Fruit fly (Drosophila melanogaster) whole organism, adult: ENCODE data around the gene CG44838.

Experiments
- CG11617 ChIP-seq: fragments of 200-800 bp; sonication (Bioruptor generic); optimal IDR thresholded peaks from 2 replicates; lab custom pipeline; 2017; ENCODE audit warnings: mild to moderate bottlenecking, missing biosample characterization, missing genetic modification reagents, missing genetic modification characterization
- CG12768 ChIP-seq: fragments of 200-800 bp; sonication (Bioruptor generic); optimal IDR thresholded peaks from 2 replicates; lab custom pipeline; 2017; ENCODE audit warnings: missing biosample characterization, missing genetic modification characterization, mild to moderate bottlenecking, moderate library complexity, missing genetic modification reagents
- CG14711 ChIP-seq: fragments of 200-800 bp; sonication (Bioruptor generic); optimal IDR thresholded peaks from 2 replicates; lab custom pipeline; 2018; ENCODE audit warnings: missing biosample characterization, mild to moderate bottlenecking, missing genetic modification characterization, moderate library complexity
- CG1620 ChIP-seq: fragments of 200-800 bp; sonication (Bioruptor generic); optimal IDR thresholded peaks from 2 replicates; lab custom pipeline; 2016; ENCODE audit warnings: missing biosample characterization, missing genetic modification characterization
- CG33017 ChIP-seq: fragments of 200-800 bp; sonication (Bioruptor generic); optimal IDR thresholded peaks from 2 replicates; lab custom pipeline; 2018; ENCODE audit warnings: missing biosample characterization, mild to moderate bottlenecking, missing genetic modification characterization, moderate library complexity
- CG5204 ChIP-seq: fragments of 200-800 bp; sonication (Bioruptor generic); optimal IDR thresholded peaks from 2 replicates; lab custom pipeline; 2016; ENCODE audit warnings: missing biosample characterization, missing genetic modification characterization
- CG7045 ChIP-seq: fragments of 200-800 bp; sonication (Bioruptor generic); optimal IDR thresholded peaks from 2 replicates; lab custom pipeline; 2017; ENCODE audit warnings: missing biosample characterization, mild to moderate bottlenecking, missing genetic modification characterization
- CG7101 ChIP-seq: fragments of 200-800 bp; sonication (Bioruptor generic); optimal IDR thresholded peaks from 2 replicates; lab custom pipeline; 2018; ENCODE audit warnings: missing biosample characterization, mild to moderate bottlenecking, missing genetic modification characterization, moderate library complexity
- Clk ChIP-seq: fragments of 200-800 bp; sonication (Bioruptor generic); optimal IDR thresholded peaks from 2 replicates; lab custom pipeline; 2017; ENCODE audit warnings: missing biosample characterization, missing genetic modification characterization
- Crg-1 ChIP-seq: fragments of 200-800 bp; sonication (Bioruptor generic); optimal IDR thresholded peaks from 2 replicates; lab custom pipeline; 2016; ENCODE audit warnings: missing biosample characterization, missing genetic modification characterization
- Hr96 ChIP-seq: fragments of 200-800 bp; sonication (Bioruptor generic); optimal IDR thresholded peaks from 2 replicates; lab custom pipeline; 2016; ENCODE audit warnings: missing biosample characterization, missing genetic modification characterization
- Mnt ChIP-seq: fragments of 200-800 bp; sonication (Bioruptor generic); optimal IDR thresholded peaks from 2 replicates; lab custom pipeline; 2016; ENCODE audit warnings: missing biosample characterization, mild to moderate bottlenecking, missing genetic modification characterization
- bab1 ChIP-seq: fragments of 200-800 bp; sonication (Bioruptor generic); optimal IDR thresholded peaks from 3 replicates; lab custom pipeline; 2019; ENCODE audit warnings: missing biosample characterization, mild to moderate bottlenecking, missing genetic modification characterization, moderate library complexity
- cic ChIP-seq: fragments of 200-800 bp; sonication (Bioruptor generic); optimal IDR thresholded peaks from 2 replicates; lab custom pipeline; 2017; ENCODE audit warnings: missing biosample characterization, mild to moderate bottlenecking, missing genetic modification characterization, moderate library complexity
- cnc ChIP-seq, 2 experiments: fragments of >200 bp; optimal IDR thresholded peaks; 2 replicates each; lab custom pipeline; 2017
- kay ChIP-seq: fragments of 200-800 bp; sonication (Bioruptor generic); peaks from one replicate; lab custom pipeline; 2016; ENCODE audit warnings: missing biosample characterization, missing genetic modification characterization, borderline replicate concordance
- ovo ChIP-seq: fragments of 200-800 bp; sonication (Bioruptor generic); optimal IDR thresholded peaks from 2 replicates; lab custom pipeline; 2016; ENCODE audit warnings: missing biosample characterization, missing genetic modification characterization
- pad ChIP-seq: fragments of 200-800 bp; sonication (Bioruptor generic); optimal IDR thresholded peaks from 3 replicates; lab custom pipeline; 2017; ENCODE audit warnings: missing biosample characterization, missing genetic modification characterization, mild to moderate bottlenecking, moderate library complexity, missing genetic modification reagents
- tj ChIP-seq: fragments of 200-800 bp; sonication (Bioruptor generic); optimal IDR thresholded peaks from 3 replicates; lab custom pipeline; 2017; ENCODE audit warnings: missing biosample characterization, mild to moderate bottlenecking, missing genetic modification characterization, moderate library complexity
- toe ChIP-seq: fragments of 200-800 bp; sonication (Bioruptor generic); optimal IDR thresholded peaks from 2 replicates; lab custom pipeline; 2016; ENCODE audit warnings: missing biosample characterization, missing genetic modification characterization

CG44838 gene

DNA sequence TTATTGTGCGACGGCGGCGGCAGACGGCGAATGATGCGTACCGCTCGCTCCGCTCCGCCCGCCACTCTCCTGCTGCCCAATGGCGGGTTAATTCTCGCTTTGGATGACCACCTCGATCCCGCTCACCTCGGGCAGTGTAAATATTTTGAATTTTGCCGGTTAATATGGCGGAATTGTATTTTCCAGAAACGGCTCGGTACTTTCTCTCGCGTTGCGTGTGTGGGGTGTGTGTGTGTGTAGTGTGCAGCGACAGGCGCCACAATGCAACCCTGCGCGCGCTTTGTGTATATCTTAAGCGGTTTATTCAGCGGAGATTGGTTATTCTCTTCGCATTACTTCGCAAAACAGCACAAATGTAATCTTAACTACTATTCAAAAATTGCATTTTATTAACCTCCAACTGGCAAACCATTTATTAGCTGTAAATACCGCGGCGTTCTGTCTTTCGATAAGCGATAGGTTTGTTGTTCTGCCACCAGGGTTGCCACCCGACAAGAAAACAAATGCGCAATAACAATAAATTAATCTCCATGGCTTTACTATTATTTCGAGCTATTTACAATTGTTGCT, 4.9 kb upstream of the CG44838 start, which contains the start of the genes phol and CG3552:
Gene phol, minus strand, starts transcription at position 463 of the 570 bp plus-strand sequence.
Gene CG3552, plus strand, starts transcription at position 500 of the 570 bp plus-strand sequence.
- no peak for TF ChIP-seq CG7101 (tag; lab: Kevin White, UChicago)
- peak; percentile 90 for TF ChIP-seq CG14711 (tag; lab: Kevin White, UChicago)
- TF ChIP-seq CG7045 (GFP tag; lab: Kevin White, UChicago) = no peak
- TF ChIP-seq CG12768 (GFP tag; lab: Kevin White, UChicago) = no peak
- no peak for TF ChIP-seq kay (GFP tag; lab: Kevin White, UChicago)
- TF ChIP-seq pad (GFP tag; lab: Kevin White, UChicago) = peak; percentile 8
- TF ChIP-seq Crg-1 = no peak
- TF ChIP-seq bab1 (GFP tag; lab: Kevin White, UChicago) = peak; percentile 0
- no peak for TF ChIP-seq CG5204 (GFP tag; lab: Kevin White, UChicago)
- TF ChIP-seq toe (GFP tag; lab: Kevin White, UChicago) = peak; percentile 33
- TF ChIP-seq cnc (optimal IDR thresholded peaks at IDR 0.05; lab: Kevin White, UChicago) = no peak
- TF ChIP-seq Hr96 (GFP tag; lab: Kevin White, UChicago) = no peak
- no peak for TF ChIP-seq ovo (GFP tag; lab: Kevin White, UChicago)
- TF ChIP-seq CG1620 (GFP tag; lab: Kevin White, UChicago) = no peak
- TF ChIP-seq Mnt (GFP tag; lab: Kevin White, UChicago) = peak; percentile 6
- peak; percentile 56 for TF ChIP-seq CG11617 (GFP tag; lab: Kevin White, UChicago)
- TF ChIP-seq Clk = no peak
- TF ChIP-seq tj (GFP tag; lab: Kevin White, UChicago) = peak; percentile 26
- no peak for TF ChIP-seq CG33017
- no peak for TF ChIP-seq cic (GFP tag; lab: Kevin White, UChicago)

DNA sequence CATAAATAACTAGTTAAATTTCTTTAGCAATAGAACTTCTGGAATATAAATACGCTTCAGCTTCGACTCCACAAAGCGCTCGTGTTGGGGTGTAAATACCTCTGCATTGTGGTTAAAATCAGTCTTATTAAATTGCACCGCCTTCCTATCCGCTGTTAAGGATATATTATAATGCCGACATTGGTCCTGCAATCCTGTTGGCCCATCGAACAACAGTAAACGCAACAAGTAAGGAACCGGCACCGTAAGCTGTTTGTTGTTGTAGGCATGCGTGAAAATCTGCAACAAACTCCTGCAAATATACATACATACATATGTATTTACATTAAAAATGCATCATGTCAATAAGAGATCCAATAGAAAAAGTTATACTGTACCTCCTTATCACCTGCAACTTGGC, 4.5 kb upstream of the CG44838 start:
- no peak for TF ChIP-seq CG1620 (GFP tag; lab: Kevin White, UChicago)

DNA sequence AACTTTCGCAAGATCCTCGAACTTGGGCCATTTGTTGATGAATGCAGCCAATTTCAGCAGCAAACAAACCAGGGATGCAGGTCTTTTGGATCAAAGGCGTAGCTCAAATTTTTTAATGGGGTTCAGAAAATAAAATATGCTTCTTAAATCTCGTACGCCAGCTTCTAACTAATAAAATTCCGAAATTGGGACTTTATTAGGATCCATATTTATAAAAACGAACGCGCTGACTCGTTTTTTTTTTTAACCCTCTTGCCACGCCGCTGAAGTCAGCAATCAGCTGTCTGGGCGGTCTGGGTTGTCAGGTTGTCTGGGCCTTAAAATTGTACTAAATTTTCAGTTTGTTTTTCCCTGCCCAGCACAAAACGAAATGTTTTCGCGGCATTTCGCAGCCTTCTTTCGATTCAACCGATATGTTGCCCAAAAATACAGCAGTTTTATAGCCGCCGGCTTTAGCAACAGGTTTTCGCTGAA, 3.2 kb upstream of the CG44838 start, which contains the start of gene CG3437:
Gene CG3437, minus strand, starts transcription at position 51 of the 474 bp plus-strand sequence.
- peak; percentile 95 for TF ChIP-seq pad (GFP tag; lab: Kevin White, UChicago)
- peak; percentile 98 for TF ChIP-seq CG33017
- peak; percentile 97 for TF ChIP-seq Mnt (GFP tag; lab: Kevin White, UChicago)
- peak; percentile 99 for TF ChIP-seq CG7045 (GFP tag; lab: Kevin White, UChicago)
- TF ChIP-seq kay (GFP tag; lab: Kevin White, UChicago) = no peak
- TF ChIP-seq tj (GFP tag; lab: Kevin White, UChicago) = peak; percentile 93
- TF ChIP-seq cnc (optimal IDR thresholded peaks at IDR 0.05; lab: Kevin White, UChicago) = no peak
- peak; percentile 92 for TF ChIP-seq cic (GFP tag; lab: Kevin White, UChicago)
- peak; percentile 97 for TF ChIP-seq ovo (GFP tag; lab: Kevin White, UChicago)
- TF ChIP-seq CG11617 (GFP tag; lab: Kevin White, UChicago) = peak; percentile 99
- peak; percentile 99 for TF ChIP-seq toe (GFP tag; lab: Kevin White, UChicago)
- peak; percentile 99 for TF ChIP-seq Crg-1
- TF ChIP-seq CG1620 (GFP tag; lab: Kevin White, UChicago) = peak; percentile 99
- TF ChIP-seq bab1 (GFP tag; lab: Kevin White, UChicago) = peak; percentile 99
- TF ChIP-seq CG12768 (GFP tag; lab: Kevin White, UChicago) = peak; percentile 100
- peak; percentile 99 for TF ChIP-seq Clk
- TF ChIP-seq CG5204 (GFP tag; lab: Kevin White, UChicago) = peak; percentile 99
- TF ChIP-seq Hr96 (GFP tag; lab: Kevin White, UChicago) = peak; percentile 99
- peak; percentile 99 for TF ChIP-seq CG7101 (tag; lab: Kevin White, UChicago)
- peak; percentile 99 for TF ChIP-seq CG14711 (tag; lab: Kevin White, UChicago)

DNA sequence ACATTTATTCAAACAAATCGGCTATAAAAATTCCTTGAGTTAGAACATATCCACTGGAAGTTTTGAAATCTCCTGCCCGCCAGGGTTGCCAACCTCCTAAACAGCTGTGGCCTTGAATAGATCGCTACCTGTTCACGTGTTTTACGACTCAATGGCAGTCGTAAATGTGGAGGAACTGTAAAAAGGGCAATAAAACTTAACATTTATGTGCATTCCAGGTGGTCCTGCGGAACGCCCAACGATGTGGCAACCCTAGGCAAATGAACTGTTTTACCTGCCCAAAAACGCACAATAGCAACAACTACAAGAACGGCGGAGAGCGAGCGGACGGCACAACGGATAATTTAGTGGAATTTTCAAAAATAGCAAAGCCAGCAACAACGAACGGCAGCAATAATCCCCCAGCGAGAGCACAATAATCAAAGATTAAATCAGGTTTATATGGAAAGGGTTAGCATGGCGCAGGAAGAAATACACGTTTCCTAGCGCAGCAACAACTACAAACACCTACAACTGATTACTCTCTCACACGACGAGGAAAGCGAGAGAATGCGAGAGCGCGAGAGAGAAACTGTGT, 908 bp downstream of the CG44838 start:
- TF ChIP-seq CG7101 (tag; lab: Kevin White, UChicago) (no peak), CG14711 (tag; lab: Kevin White, UChicago) (peak; percentile 78), CG11617 (GFP tag; lab: Kevin White, UChicago) (no peak), pad (GFP tag; lab: Kevin White, UChicago) (no peak)

DNA sequence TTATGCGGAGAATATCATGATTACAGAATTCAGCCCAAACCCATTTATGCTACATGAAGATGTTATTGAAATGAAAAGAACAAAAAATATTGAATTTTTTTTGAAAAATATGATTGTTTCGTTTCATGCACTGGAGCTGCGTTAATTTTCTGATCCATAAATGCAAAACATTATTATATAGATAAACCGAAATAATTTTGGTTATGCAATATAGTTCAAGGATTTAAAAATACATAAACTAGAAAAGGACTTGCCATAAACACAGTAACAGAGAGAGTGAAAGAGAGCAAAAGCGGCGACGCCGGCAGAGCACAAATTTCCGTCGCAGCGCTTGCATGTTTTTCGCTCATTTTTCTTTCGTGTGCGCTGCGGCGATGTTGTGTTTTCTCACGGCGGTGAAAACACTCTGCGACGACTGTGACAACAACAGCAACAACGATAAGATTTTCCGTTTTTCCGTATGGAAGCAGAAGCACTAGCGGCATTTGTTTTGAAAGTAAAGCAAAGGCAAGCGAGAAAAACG, 1.5 kb downstream of the CG44838 start:
- TF ChIP-seq tj (GFP tag; lab: Kevin White, UChicago) = peak; percentile 47
- peak; percentile 32 for TF ChIP-seq Clk
- TF ChIP-seq CG11617 (GFP tag; lab: Kevin White, UChicago) = peak; percentile 90
- peak; percentile 54 for TF ChIP-seq Mnt (GFP tag; lab: Kevin White, UChicago)
- TF ChIP-seq toe (GFP tag; lab: Kevin White, UChicago) = peak; percentile 70
- TF ChIP-seq CG14711 (tag; lab: Kevin White, UChicago) = peak; percentile 82
- peak; percentile 79 for TF ChIP-seq CG5204 (GFP tag; lab: Kevin White, UChicago)
- peak; percentile 90 for TF ChIP-seq CG12768 (GFP tag; lab: Kevin White, UChicago)
- TF ChIP-seq Hr96 (GFP tag; lab: Kevin White, UChicago) = peak; percentile 72
- TF ChIP-seq Crg-1 = peak; percentile 10
- TF ChIP-seq bab1 (GFP tag; lab: Kevin White, UChicago) = peak; percentile 89
- peak; percentile 56 for TF ChIP-seq pad (GFP tag; lab: Kevin White, UChicago)
- TF ChIP-seq cic (GFP tag; lab: Kevin White, UChicago) = peak; percentile 52
- peak; percentile 81 for TF ChIP-seq kay (GFP tag; lab: Kevin White, UChicago)
- TF ChIP-seq CG7045 (GFP tag; lab: Kevin White, UChicago) = peak; percentile 92
- TF ChIP-seq cnc (optimal IDR thresholded peaks at IDR 0.05; lab: Kevin White, UChicago) = no peak
- no peak for TF ChIP-seq ovo (GFP tag; lab: Kevin White, UChicago)
- TF ChIP-seq CG7101 (tag; lab: Kevin White, UChicago) = peak; percentile 91
- peak; percentile 94 for TF ChIP-seq CG33017
- peak; percentile 14 for TF ChIP-seq CG1620 (GFP tag; lab: Kevin White, UChicago)
